In the genomic region with DNA sequence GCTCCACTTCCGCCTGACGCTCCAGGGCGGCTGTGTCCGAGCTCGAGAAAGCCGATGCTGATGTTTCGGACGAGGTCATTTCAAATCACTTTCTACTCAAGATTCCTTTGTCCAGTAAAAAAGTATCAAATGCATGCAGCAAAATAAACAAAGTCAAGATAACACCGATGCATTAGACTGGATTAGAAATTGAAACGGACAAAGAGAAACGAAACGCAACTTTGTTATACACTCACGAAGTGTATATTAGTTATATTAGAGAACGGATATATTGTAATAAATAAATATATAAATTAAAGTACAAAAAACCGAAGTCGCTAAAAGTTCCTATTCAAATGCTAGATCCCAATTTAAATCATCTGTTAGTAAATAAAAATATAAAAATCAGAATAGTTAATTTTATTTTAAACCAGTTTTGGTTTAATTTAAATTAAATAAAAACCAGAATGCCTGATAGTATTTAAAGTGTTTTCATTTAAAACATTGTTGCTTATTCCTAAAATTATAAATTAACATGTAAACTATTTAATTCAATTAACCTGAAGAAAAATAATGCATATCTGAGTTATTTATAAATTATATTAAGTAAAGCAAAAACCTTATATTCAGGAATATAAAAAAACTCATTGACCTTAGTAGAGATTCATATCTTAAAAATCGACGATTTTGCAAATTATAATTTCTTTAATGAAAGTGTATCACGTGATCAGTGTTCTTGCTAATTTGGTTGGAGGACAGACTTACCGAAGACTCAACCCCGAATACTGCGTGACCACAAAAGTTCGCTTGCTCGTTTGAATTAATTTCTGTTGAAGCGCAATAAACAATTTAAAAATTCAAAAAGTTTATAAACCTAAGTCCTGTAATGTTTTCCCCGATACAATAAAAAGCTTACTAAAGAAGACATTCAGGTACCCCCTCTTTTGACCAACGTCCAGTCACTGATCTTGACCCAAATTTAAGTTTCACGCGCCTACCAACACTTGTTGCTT, we compare ENCODE assay signal across 6 fruit fly cellular contexts.
A peak's percentile ranks its signal among the peaks of the same experiment; 100 is the strongest.
TF ChIP-seq lines count a peak whose summit lies in the region.

A gene (minus strand): TSS at position 164 of the 992 bp plus-strand sequence.

- peak; percentile 5 to 50 for TF ChIP-seq CTCF in S2 (optimal IDR thresholded peaks at IDR 0.05; lab: Kevin White, UChicago)
- TF ChIP-seq CTCF in whole organism, embryonic (GFP tag; optimal IDR thresholded peaks at IDR 0.05; lab: Kevin White, UChicago): peak; percentile 65

TF ChIP-seq in whole organism, adult, 20 proteins besides CTCF, POLR2A, EP300 and RAD21 (continues in another document):
- peak; percentile 88 for TF ChIP-seq CG33017 (tag; optimal IDR thresholded peaks at IDR 0.05; lab: Kevin White, UChicago)
- no peak for TF ChIP-seq ovo (GFP tag; optimal IDR thresholded peaks at IDR 0.05; lab: Kevin White, UChicago)
- peak; percentile 89 for TF ChIP-seq CG7101 (tag; optimal IDR thresholded peaks at IDR 0.05; lab: Kevin White, UChicago)
- TF ChIP-seq pad (GFP tag; optimal IDR thresholded peaks at IDR 0.05; lab: Kevin White, UChicago): no peak
- TF ChIP-seq Clk (GFP tag; optimal IDR thresholded peaks at IDR 0.05; lab: Kevin White, UChicago): no peak
- peak; percentile 42 for TF ChIP-seq CG1620 (GFP tag; optimal IDR thresholded peaks at IDR 0.05; lab: Kevin White, UChicago)
- TF ChIP-seq kay (GFP tag; lab: Kevin White, UChicago; ENCODE audit: borderline replicate concordance): no peak
- no peak for TF ChIP-seq toe (GFP tag; optimal IDR thresholded peaks at IDR 0.05; lab: Kevin White, UChicago)
- TF ChIP-seq bab1 (GFP tag; optimal IDR thresholded peaks at IDR 0.05; lab: Kevin White, UChicago): peak; percentile 40
- TF ChIP-seq Mnt (GFP tag; optimal IDR thresholded peaks at IDR 0.05; lab: Kevin White, UChicago): peak; percentile 46
- no peak for TF ChIP-seq cnc (optimal IDR thresholded peaks at IDR 0.05; lab: Kevin White, UChicago)
- TF ChIP-seq cic (GFP tag; optimal IDR thresholded peaks at IDR 0.05; lab: Kevin White, UChicago): no peak
- no peak for TF ChIP-seq CG5204 (GFP tag; optimal IDR thresholded peaks at IDR 0.05; lab: Kevin White, UChicago)
- no peak for TF ChIP-seq Hr96 (GFP tag; optimal IDR thresholded peaks at IDR 0.05; lab: Kevin White, UChicago)
- TF ChIP-seq CG14711 (tag; optimal IDR thresholded peaks at IDR 0.05; lab: Kevin White, UChicago): peak; percentile 81
- TF ChIP-seq Crg-1 (GFP tag; optimal IDR thresholded peaks at IDR 0.05; lab: Kevin White, UChicago): no peak

TF ChIP-seq in whole organism, embryonic, 481 proteins besides CTCF, POLR2A, EP300 and RAD21 (continues in another document):
- TF ChIP-seq NFAT (GFP tag; IDR thresholded peaks at IDR 0.05; lab: Robert Waterston, UW) (peak; percentile 81), CG12744 (GFP tag; optimal IDR thresholded peaks at IDR 0.05; lab: Kevin White, UChicago) (no peak), CG7987 (GFP tag; optimal IDR thresholded peaks at IDR 0.05; lab: Kevin White, UChicago) (peak; percentile 91), CG31365 (tag; optimal IDR thresholded peaks at IDR 0.05; lab: Kevin White, UChicago) (no peak), dan (GFP tag; IDR thresholded peaks at IDR 0.05; lab: Robert Waterston, UW) (no peak), kni (GFP tag; optimal IDR thresholded peaks at IDR 0.05; lab: Kevin White, UChicago) (peak; percentile 67), Ets65A (GFP tag; lab: Kevin White, UChicago) (peak; percentile 91), CG11456 (GFP tag; IDR thresholded peaks at IDR 0.05; lab: Robert Waterston, UW) (peak; percentile 76), dpn (GFP tag; optimal IDR thresholded peaks at IDR 0.05; lab: Kevin White, UChicago) (peak; percentile 24 to 67), CG12236 (GFP tag; optimal IDR thresholded peaks at IDR 0.05; lab: Kevin White, UChicago) (no peak), CG4360 (GFP tag; IDR thresholded peaks at IDR 0.05; lab: Robert Waterston, UW) (no peak), HmgZ (tag; optimal IDR thresholded peaks at IDR 0.05; lab: Kevin White, UChicago) (peak; percentile 70), E2f1 (GFP tag; IDR thresholded peaks at IDR 0.05; lab: Robert Waterston, UW) (peak; percentile 88), Meics (GFP tag; optimal IDR thresholded peaks at IDR 0.05; lab: Kevin White, UChicago) (peak; percentile 80), CG11398 (GFP tag; optimal IDR thresholded peaks at IDR 0.05; lab: Kevin White, UChicago) (no peak), HmgD (GFP tag; optimal IDR thresholded peaks at IDR 0.05; lab: Kevin White, UChicago) (peak; percentile 12)

TF ChIP-seq in whole organism, prepupa, 60 proteins besides CTCF, POLR2A, EP300 and RAD21 (continues in another document):
- TF ChIP-seq OdsH (GFP tag; optimal IDR thresholded peaks at IDR 0.05; lab: Kevin White, UChicago) (no peak), CG4318 (GFP tag; optimal IDR thresholded peaks at IDR 0.05; lab: Kevin White, UChicago) (no peak), cyc (GFP tag; optimal IDR thresholded peaks at IDR 0.05; lab: Kevin White, UChicago) (peak; percentile 50), Eip78C (GFP tag; lab: Kevin White, UChicago) (no peak), CG15336 (GFP tag; IDR thresholded peaks at IDR 0.05; lab: Robert Waterston, UW) (peak; percentile 70; the same call in 1 of the 2 replicates), CG6163 (GFP tag; IDR thresholded peaks at IDR 0.05; lab: Robert Waterston, UW) (peak; percentile 45), svp (GFP tag; lab: Kevin White, UChicago) (no peak), CG8119 (GFP tag; IDR thresholded peaks at IDR 0.05; lab: Robert Waterston, UW) (peak; percentile 75; the same call in 2 of the 3 replicates), CG11902 (GFP tag; optimal IDR thresholded peaks at IDR 0.05; lab: Kevin White, UChicago) (peak; percentile 37), CG32006 (GFP tag; optimal IDR thresholded peaks at IDR 0.05; lab: Kevin White, UChicago) (peak; percentile 35), CG6854 (GFP tag; optimal IDR thresholded peaks at IDR 0.05; lab: Kevin White, UChicago) (no peak), ss (GFP tag; optimal IDR thresholded peaks at IDR 0.05; lab: Kevin White, UChicago) (no peak), CG10669 (GFP tag; optimal IDR thresholded peaks at IDR 0.05; lab: Kevin White, UChicago) (no peak), achi (GFP tag; optimal IDR thresholded peaks at IDR 0.05; lab: Kevin White, UChicago) (no peak), lz (GFP tag; optimal IDR thresholded peaks at IDR 0.05; lab: Kevin White, UChicago) (peak; percentile 35), fd59A (GFP tag; optimal IDR thresholded peaks at IDR 0.05; lab: Kevin White, UChicago) (no peak), salr (GFP tag; optimal IDR thresholded peaks at IDR 0.05; lab: Kevin White, UChicago) (no peak)

TF ChIP-seq in whole organism, pupa, 21 proteins besides CTCF, POLR2A, EP300 and RAD21:
- TF ChIP-seq CG17806 (tag; optimal IDR thresholded peaks at IDR 0.05; lab: Kevin White, UChicago) (peak; percentile 36), CG14655 (GFP tag; optimal IDR thresholded peaks at IDR 0.05; lab: Kevin White, UChicago) (no peak), CG9948 (tag; optimal IDR thresholded peaks at IDR 0.05; lab: Kevin White, UChicago) (peak; percentile 40), rn (GFP tag; IDR thresholded peaks at IDR 0.05; lab: Robert Waterston, UW) (peak; percentile 59), CG13204 (GFP tag; optimal IDR thresholded peaks at IDR 0.05; lab: Kevin White, UChicago) (no peak), CG12605 (GFP tag; IDR thresholded peaks at IDR 0.05; lab: Robert Waterston, UW) (peak; percentile 72), fd96Ca (GFP tag; IDR thresholded peaks at IDR 0.05; lab: Robert Waterston, UW) (no peak), CG34367 (tag; optimal IDR thresholded peaks at IDR 0.05; lab: Kevin White, UChicago) (no peak), Pif1B (GFP tag; optimal IDR thresholded peaks at IDR 0.05; lab: Kevin White, UChicago) (no peak), CG4496 (GFP tag; IDR thresholded peaks at IDR 0.05; lab: Robert Waterston, UW) (peak; percentile 76), CG32121 (GFP tag; IDR thresholded peaks at IDR 0.05; lab: Robert Waterston, UW) (peak; percentile 75), CG15710 (tag; optimal IDR thresholded peaks at IDR 0.05; lab: Kevin White, UChicago) (peak; percentile 44), Ets98B (GFP tag; IDR thresholded peaks at IDR 0.05; lab: Robert Waterston, UW) (peak; percentile 54), CG8301 (tag; optimal IDR thresholded peaks at IDR 0.05; lab: Kevin White, UChicago) (peak; percentile 49), EcR (GFP tag; optimal IDR thresholded peaks at IDR 0.05; lab: Kevin White, UChicago) (no peak), gl (tag; optimal IDR thresholded peaks at IDR 0.05; lab: Kevin White, UChicago) (no peak), CG8159 (tag; optimal IDR thresholded peaks at IDR 0.05; lab: Kevin White, UChicago) (peak; percentile 48), Snoo (tag; optimal IDR thresholded peaks at IDR 0.05; lab: Kevin White, UChicago) (no peak)

TF ChIP-seq in whole organism, wandering third instar larva, 38 proteins besides CTCF, POLR2A, EP300 and RAD21:
- no peak for TF ChIP-seq sage (GFP tag; optimal IDR thresholded peaks at IDR 0.05; lab: Kevin White, UChicago)
- peak; percentile 22 for TF ChIP-seq sv (GFP tag; optimal IDR thresholded peaks at IDR 0.05; lab: Kevin White, UChicago)
- TF ChIP-seq HLH106 (tag; optimal IDR thresholded peaks at IDR 0.05; lab: Kevin White, UChicago): peak; percentile 73
- TF ChIP-seq OdsH (GFP tag; optimal IDR thresholded peaks at IDR 0.05; lab: Kevin White, UChicago): peak; percentile 26
- peak; percentile 14 for TF ChIP-seq Hr83 (GFP tag; optimal IDR thresholded peaks at IDR 0.05; lab: Kevin White, UChicago; ENCODE audit: poor library complexity, severe bottlenecking)
- no peak for TF ChIP-seq br (GFP tag; optimal IDR thresholded peaks at IDR 0.05; lab: Kevin White, UChicago)
- peak; percentile 47 for TF ChIP-seq ey (GFP tag; optimal IDR thresholded peaks at IDR 0.05; lab: Kevin White, UChicago)
- TF ChIP-seq Hnf4 (GFP tag; optimal IDR thresholded peaks at IDR 0.05; lab: Kevin White, UChicago): no peak
- TF ChIP-seq Rel (GFP tag; optimal IDR thresholded peaks at IDR 0.05; lab: Kevin White, UChicago): no peak
- peak; percentile 29 for TF ChIP-seq Rel (tag; optimal IDR thresholded peaks at IDR 0.05; lab: Kevin White, UChicago)
- TF ChIP-seq CG32264 (GFP tag; optimal IDR thresholded peaks at IDR 0.05; lab: Kevin White, UChicago): no peak
- TF ChIP-seq foxo (GFP tag; optimal IDR thresholded peaks at IDR 0.05; lab: Kevin White, UChicago): peak in 1 of 2 experiments; percentile 36
- TF ChIP-seq woc (GFP tag; optimal IDR thresholded peaks at IDR 0.05; lab: Kevin White, UChicago): peak; percentile 64
- peak; percentile 7 for TF ChIP-seq CG9705 (GFP tag; optimal IDR thresholded peaks at IDR 0.05; lab: Kevin White, UChicago)
- peak; percentile 31 for TF ChIP-seq psq (GFP tag; optimal IDR thresholded peaks at IDR 0.05; lab: Kevin White, UChicago)
- TF ChIP-seq rgr (GFP tag; optimal IDR thresholded peaks at IDR 0.05; lab: Kevin White, UChicago): peak; percentile 56
- TF ChIP-seq Sp1 (GFP tag; optimal IDR thresholded peaks at IDR 0.05; lab: Kevin White, UChicago): peak; percentile 72
